Worm (Caenorhabditis elegans) whole organism, L1 larva: ENCODE measurements around the gene F38A1.6.

Experiments used
- C04F5.9 ChIP-seq: sonication (generic microtip); optimal IDR thresholded peaks from 2 replicates; lab custom pipeline; 2016; ENCODE audit warnings: missing genetic modification characterization, missing compliant biosample characterization
- F16B12.6 ChIP-seq: fragments of 150-350 bp; optimal IDR thresholded peaks from 2 replicates; lab custom pipeline; 2014; ENCODE audit warnings: missing biosample characterization, missing genetic modification characterization
- Y116A8C.19 ChIP-seq: sonication (generic microtip); optimal IDR thresholded peaks from 2 replicates; lab custom pipeline; 2016; ENCODE audit warnings: missing compliant biosample characterization, missing genetic modification characterization, borderline replicate concordance
- aha-1 ChIP-seq: fragments of 150-350 bp; optimal IDR thresholded peaks from 2 replicates; lab custom pipeline; 2014; ENCODE audit warnings: missing biosample characterization, missing genetic modification characterization
- alr-1 ChIP-seq: fragments of 200-800 bp; sonication (Bioruptor generic); optimal IDR thresholded peaks from 2 replicates; lab custom pipeline; 2018; ENCODE audit warnings: borderline replicate concordance, mild to moderate bottlenecking, missing genetic modification characterization, missing compliant biosample characterization
- aly-2 ChIP-seq: fragments of 150-350 bp; optimal IDR thresholded peaks from 2 replicates; lab custom pipeline; 2014; ENCODE audit warnings: missing biosample characterization, missing genetic modification characterization
- ceh-8 ChIP-seq: fragments of 200-800 bp; sonication (Bioruptor generic); optimal IDR thresholded peaks from 2 replicates; lab custom pipeline; 2018; ENCODE audit warnings: mild to moderate bottlenecking, missing genetic modification characterization, moderate library complexity, missing compliant biosample characterization
- ceh-82 ChIP-seq, 3 experiments: fragments of 150-350 bp in 1 of 3; sonication (generic microtip) in 2 of 3; optimal IDR thresholded peaks; 2 replicates each; lab custom pipeline; 2014 to 2017; ENCODE audit warnings: missing biosample characterization in 3 of 3, missing genetic modification characterization in 3 of 3
- dpl-1 ChIP-seq, 3 experiments: fragments of 150-350 bp in 2 of 3; sonication (generic microtip) in 1 of 3; optimal IDR thresholded peaks; 2 replicates each; lab custom pipeline; 2014 to 2017; ENCODE audit warnings: missing biosample characterization in 3 of 3, missing genetic modification characterization in 3 of 3, missing genetic modification reagents in 3 of 3
- dsc-1 ChIP-seq: sonication (generic microtip); optimal IDR thresholded peaks from 2 replicates; lab custom pipeline; 2016; ENCODE audit warnings: mild to moderate bottlenecking, missing genetic modification characterization, missing compliant biosample characterization
- efl-1 ChIP-seq, 4 experiments: fragments of 150-350 bp; optimal IDR thresholded peaks in 3 of 4; peaks in 1 of 4; 1 replicate in 1 of 4; 2 replicates in 3 of 4; lab custom pipeline; 2014; ENCODE audit warnings: missing biosample characterization in 2 of 4, missing genetic modification characterization in 2 of 4, missing genetic modification reagents in 2 of 4
- efl-3 ChIP-seq: fragments of 200-800 bp; sonication (Bioruptor generic); optimal IDR thresholded peaks from 2 replicates; lab custom pipeline; 2018; ENCODE audit warnings: mild to moderate bottlenecking, missing genetic modification characterization, missing compliant biosample characterization
- egl-13 ChIP-seq: sonication (generic microtip); optimal IDR thresholded peaks from 2 replicates; lab custom pipeline; 2016; ENCODE audit warnings: missing genotype, missing genetic modification reagents, missing genetic modification characterization, missing compliant biosample characterization
- egl-27 ChIP-seq, 2 experiments: fragments of 150-350 bp in 1 of 2; sonication (generic microtip); optimal IDR thresholded peaks; 3 replicates each; lab custom pipeline; 2017 to 2018; ENCODE audit warnings: missing biosample characterization in 2 of 2, missing genetic modification characterization in 2 of 2, missing genetic modification reagents in 2 of 2
- elt-3 ChIP-seq, 6 experiments: fragments of 150-350 bp in 1 of 6; sonication (generic microtip); optimal IDR thresholded peaks; 2 replicates each; lab custom pipeline; 2017 to 2018; ENCODE audit warnings: missing biosample characterization in 6 of 6, missing genetic modification characterization in 6 of 6, inconsistent platforms in 1 of 6
- ets-5 ChIP-seq: fragments of 200-800 bp; sonication (Bioruptor generic); IDR thresholded peaks from 2 replicates; pipeline ENCODE4 v1.3.6; 2022; ENCODE audit warnings: missing genetic modification characterization, missing compliant biosample characterization
- fkh-10 ChIP-seq: sonication (generic microtip); optimal IDR thresholded peaks from 2 replicates; lab custom pipeline; 2017; ENCODE audit warnings: missing biosample characterization, missing genetic modification reagents, missing genetic modification characterization
- fkh-8 ChIP-seq: sonication (generic microtip); optimal IDR thresholded peaks from 2 replicates; lab custom pipeline; 2016; ENCODE audit warnings: mild to moderate bottlenecking, missing genetic modification characterization, missing compliant biosample characterization
- fos-1 ChIP-seq: fragments of 150-350 bp; optimal IDR thresholded peaks from 2 replicates; lab custom pipeline; 2014; ENCODE audit warnings: missing biosample characterization, missing genetic modification characterization
- hlh-17 ChIP-seq: fragments of 200-800 bp; sonication (Bioruptor generic); optimal IDR thresholded peaks from 2 replicates; lab custom pipeline; 2018; ENCODE audit warnings: missing genetic modification characterization, mild to moderate bottlenecking, missing compliant biosample characterization, moderate library complexity, borderline replicate concordance
- irx-1 ChIP-seq: sonication (generic microtip); optimal IDR thresholded peaks from 2 replicates; lab custom pipeline; 2016; ENCODE audit warnings: missing genetic modification characterization, missing compliant biosample characterization
- lin-35 ChIP-seq, 2 experiments: fragments of 150-350 bp; optimal IDR thresholded peaks; 2 replicates each; lab custom pipeline; 2014; ENCODE audit warnings: missing biosample characterization in 2 of 2, missing genetic modification characterization in 2 of 2, missing genetic modification reagents in 2 of 2
- lin-39 ChIP-seq: fragments of 150-350 bp; optimal IDR thresholded peaks from 2 replicates; lab custom pipeline; 2014; ENCODE audit warnings: missing biosample characterization, missing genetic modification reagents, missing genetic modification characterization
- lir-3 ChIP-seq: sonication (generic microtip); optimal IDR thresholded peaks from 2 replicates; lab custom pipeline; 2016; ENCODE audit warnings: mild to moderate bottlenecking, missing genetic modification characterization, moderate library complexity, missing compliant biosample characterization; ENCODE audit not compliant: poor library complexity
- mdl-1 ChIP-seq, 2 experiments: fragments of 150-350 bp; optimal IDR thresholded peaks; 2 replicates each; lab custom pipeline; 2014 to 2017; ENCODE audit warnings: missing biosample characterization in 2 of 2, missing genetic modification characterization in 2 of 2, inconsistent platforms in 1 of 2
- mef-2 ChIP-seq: fragments of 150-350 bp; optimal IDR thresholded peaks from 2 replicates; lab custom pipeline; 2014; ENCODE audit warnings: missing biosample characterization, missing genetic modification characterization
- nhr-11 ChIP-seq: fragments of 150-350 bp; optimal IDR thresholded peaks from 2 replicates; lab custom pipeline; 2014; ENCODE audit warnings: missing biosample characterization, missing genetic modification characterization
- nhr-28 ChIP-seq: fragments of 150-350 bp; optimal IDR thresholded peaks from 2 replicates; lab custom pipeline; 2014; ENCODE audit warnings: missing biosample characterization, missing genetic modification characterization
- nhr-47 ChIP-seq: sonication (generic microtip); optimal IDR thresholded peaks from 2 replicates; lab custom pipeline; 2016; ENCODE audit warnings: mild to moderate bottlenecking, missing genetic modification characterization, moderate library complexity, missing compliant biosample characterization
- pax-3 ChIP-seq: fragments of 200-800 bp; sonication (Bioruptor generic); optimal IDR thresholded peaks from 2 replicates; lab custom pipeline; 2018; ENCODE audit warnings: mild to moderate bottlenecking, missing genetic modification characterization, moderate library complexity, missing compliant biosample characterization
- skn-1 ChIP-seq: fragments of 150-350 bp; optimal IDR thresholded peaks from 2 replicates; lab custom pipeline; 2014; ENCODE audit warnings: missing biosample characterization, missing genetic modification characterization
- snpc-4 ChIP-seq: fragments of 150-350 bp; optimal IDR thresholded peaks from 2 replicates; lab custom pipeline; 2014; ENCODE audit warnings: missing biosample characterization, missing genetic modification characterization
- snu-23 ChIP-seq: sonication (generic microtip); optimal IDR thresholded peaks from 2 replicates; lab custom pipeline; 2016; ENCODE audit warnings: missing genetic modification characterization, missing compliant biosample characterization
- tbx-2 ChIP-seq: sonication (generic microtip); optimal IDR thresholded peaks from 2 replicates; lab custom pipeline; 2016; ENCODE audit warnings: missing genetic modification characterization, missing compliant biosample characterization
- tlp-1 ChIP-seq: fragments of 150-350 bp; optimal IDR thresholded peaks from 2 replicates; lab custom pipeline; 2014; ENCODE audit warnings: missing biosample characterization, missing genetic modification characterization
- unc-130 ChIP-seq: fragments of 150-350 bp; optimal IDR thresholded peaks from 2 replicates; lab custom pipeline; 2017; ENCODE audit warnings: missing biosample characterization, missing genetic modification characterization, inconsistent platforms
- unc-62 ChIP-seq: fragments of 150-350 bp; optimal IDR thresholded peaks from 2 replicates; lab custom pipeline; 2014; ENCODE audit warnings: missing biosample characterization, missing genetic modification reagents, missing genetic modification characterization
- unc-86 ChIP-seq: sonication (generic microtip); optimal IDR thresholded peaks from 2 replicates; lab custom pipeline; 2016; ENCODE audit warnings: missing genetic modification characterization, missing compliant biosample characterization
- zip-4 ChIP-seq: fragments of 200-800 bp; sonication (Bioruptor generic); optimal IDR thresholded peaks from 2 replicates; lab custom pipeline; 2018; ENCODE audit warnings: mild to moderate bottlenecking, missing genetic modification characterization, moderate library complexity, missing compliant biosample characterization

F38A1.6 gene

ce11 chrIV:1232419-1233145, 19.1 kb upstream of the F38A1.6 start:
- TF ChIP-seq snu-23 (GFP tag; lab: Kevin White, UChicago): no peak
- TF ChIP-seq F16B12.6 (tag; lab: Kevin White, UChicago): no peak
- no peak for TF ChIP-seq nhr-11 (tag; lab: Kevin White, UChicago)
- no peak for TF ChIP-seq lir-3 (tag; lab: Kevin White, UChicago)
- peak; percentile 74 for TF ChIP-seq ceh-8 (GFP tag; lab: Kevin White, UChicago)
- TF ChIP-seq, all 84 proteins: peak for 1

ce11 chrIV:1234780-1235179, 16.9 kb upstream of the F38A1.6 start:
- TF ChIP-seq skn-1 (tag; lab: Kevin White, UChicago) (no peak), hlh-17 (GFP tag; lab: Kevin White, UChicago) (no peak), Y116A8C.19 (tag; lab: Kevin White, UChicago) (no peak), efl-1 (optimal IDR thresholded peaks at IDR 0.05; lab: Kevin White, UChicago) (no peak), efl-1 (GFP tag; optimal IDR thresholded peaks at IDR 0.05 in 1 of 2; lab: Kevin White, UChicago) (peak in 1 of 2 experiments; percentile 22)

ce11 chrIV:1235785-1236184, 15.9 kb upstream of the F38A1.6 start:
- TF ChIP-seq nhr-47 (tag; lab: Kevin White, UChicago): no peak
- TF ChIP-seq fkh-10 (GFP tag; lab: Kevin White, UChicago): no peak
- no peak for TF ChIP-seq alr-1 (tag; lab: Kevin White, UChicago)
- TF ChIP-seq pax-3 (tag; lab: Kevin White, UChicago): no peak
- TF ChIP-seq zip-4 (GFP tag; lab: Kevin White, UChicago): no peak
- TF ChIP-seq lin-39 (tag; lab: Kevin White, UChicago): no peak
- TF ChIP-seq Y116A8C.19 (tag; lab: Kevin White, UChicago): no peak
- TF ChIP-seq nhr-28 (tag; lab: Kevin White, UChicago): no peak
- TF ChIP-seq lir-3 (tag; lab: Kevin White, UChicago): no peak
- no peak for TF ChIP-seq aha-1 (tag; lab: Kevin White, UChicago)
- TF ChIP-seq tlp-1: no peak
- no peak for TF ChIP-seq C04F5.9
- TF ChIP-seq nhr-11 (tag; lab: Kevin White, UChicago): no peak
- no peak for TF ChIP-seq ceh-8 (GFP tag; lab: Kevin White, UChicago)
- no peak for TF ChIP-seq irx-1 (tag; lab: Kevin White, UChicago)
- no peak for TF ChIP-seq fos-1
- no peak for TF ChIP-seq aly-2 (tag; lab: Kevin White, UChicago)
- TF ChIP-seq egl-13: no peak

ce11 chrIV:1238147-1238546, 13.5 kb upstream of the F38A1.6 start:
- no peak for TF ChIP-seq ets-5
- no peak for TF ChIP-seq unc-62 (GFP tag; lab: Kevin White, UChicago)
- TF ChIP-seq fos-1: no peak
- TF ChIP-seq, all 84 proteins: peak for 0

ce11 chrIV:1239686-1240085, 12.0 kb upstream of the F38A1.6 start, which contains the start of gene F38A1.8:
Gene F38A1.8, minus strand, starts transcription at chrIV:1239852.
- TF ChIP-seq irx-1 (tag; lab: Kevin White, UChicago): peak; percentile 25
- no peak for TF ChIP-seq mef-2 (tag; lab: Kevin White, UChicago)
- no peak for TF ChIP-seq lin-39 (tag; lab: Kevin White, UChicago)
- peak; percentile 91 to 95 (median 94) for TF ChIP-seq dpl-1 (GFP tag; optimal IDR thresholded peaks at IDR 0.05; lab: Kevin White, UChicago)
- TF ChIP-seq efl-1 (optimal IDR thresholded peaks at IDR 0.05; lab: Kevin White, UChicago): peak; percentile 94 to 98
- TF ChIP-seq efl-1 (GFP tag; optimal IDR thresholded peaks at IDR 0.05 in 1 of 2; lab: Kevin White, UChicago): peak; percentile 95 to 99
- peak; percentile 93 for TF ChIP-seq F16B12.6 (tag; lab: Kevin White, UChicago)
- peak in 2 of 6 experiments; percentile 12 to 66 for TF ChIP-seq elt-3 (tag; optimal IDR thresholded peaks at IDR 0.05; lab: Kevin White, UChicago)
- TF ChIP-seq ceh-82 (tag; optimal IDR thresholded peaks at IDR 0.05; lab: Kevin White, UChicago): peak; percentile 36 to 61 (median 42)
- TF ChIP-seq fkh-8 (tag; lab: Kevin White, UChicago): no peak
- peak; percentile 24 for TF ChIP-seq C04F5.9
- no peak for TF ChIP-seq snpc-4 (tag; lab: Kevin White, UChicago)
- TF ChIP-seq dsc-1: peak; percentile 6
- peak; percentile 42 for TF ChIP-seq unc-130 (tag; lab: Kevin White, UChicago)
- peak; percentile 61 for TF ChIP-seq tbx-2
- peak; percentile 36 for TF ChIP-seq skn-1 (tag; lab: Kevin White, UChicago)
- no peak for TF ChIP-seq egl-27 (tag; optimal IDR thresholded peaks at IDR 0.05; lab: Kevin White, UChicago)
- TF ChIP-seq mdl-1 (tag; optimal IDR thresholded peaks at IDR 0.05; lab: Kevin White, UChicago): peak in 1 of 2 experiments; percentile 81
- no peak for TF ChIP-seq hlh-17 (GFP tag; lab: Kevin White, UChicago)
- TF ChIP-seq unc-86: peak; percentile 21
- peak; percentile 74 for TF ChIP-seq snu-23 (GFP tag; lab: Kevin White, UChicago)
- TF ChIP-seq unc-62 (GFP tag; lab: Kevin White, UChicago): no peak
- TF ChIP-seq lin-35 (GFP tag; optimal IDR thresholded peaks at IDR 0.05; lab: Kevin White, UChicago): peak; percentile 91 to 96
- TF ChIP-seq efl-3 (GFP tag; lab: Kevin White, UChicago): no peak
